4 fruit fly cellular contexts compared by ENCODE assay signal in genomic region chrX:3714020-3714419, dm6.
TF ChIP-seq lines count a peak whose summit lies in the region.

No protein-coding gene starts in this region.

- no peak for TF ChIP-seq CTCF in whole organism, embryonic (GFP tag; optimal IDR thresholded peaks at IDR 0.05; lab: Kevin White, UChicago)

TF ChIP-seq in whole organism, adult, 20 proteins besides CTCF, POLR2A, EP300 and RAD21:
- no peak for TF ChIP-seq CG12768 (GFP tag; optimal IDR thresholded peaks at IDR 0.05; lab: Kevin White, UChicago)
- no peak for TF ChIP-seq Clk (GFP tag; optimal IDR thresholded peaks at IDR 0.05; lab: Kevin White, UChicago)
- TF ChIP-seq CG14711 (tag; optimal IDR thresholded peaks at IDR 0.05; lab: Kevin White, UChicago): no peak
- TF ChIP-seq CG1620 (GFP tag; optimal IDR thresholded peaks at IDR 0.05; lab: Kevin White, UChicago): no peak
- TF ChIP-seq pad (GFP tag; optimal IDR thresholded peaks at IDR 0.05; lab: Kevin White, UChicago): no peak
- TF ChIP-seq bab1 (GFP tag; optimal IDR thresholded peaks at IDR 0.05; lab: Kevin White, UChicago): peak; percentile 55
TF ChIP-seq in whole organism, adult: peak in this region for 1.

TF ChIP-seq in whole organism, embryonic, 481 proteins besides CTCF, POLR2A, EP300 and RAD21 (continues in another document):
- TF ChIP-seq usp (GFP tag; optimal IDR thresholded peaks at IDR 0.05; lab: Kevin White, UChicago): no peak
- TF ChIP-seq CG10959 (GFP tag; IDR thresholded peaks at IDR 0.05; lab: Robert Waterston, UW): no peak
- TF ChIP-seq salm (tag; optimal IDR thresholded peaks at IDR 0.05; lab: Kevin White, UChicago): no peak
- no peak for TF ChIP-seq NC2β (GFP tag; optimal IDR thresholded peaks at IDR 0.05; lab: Kevin White, UChicago)
- TF ChIP-seq CG6272 (GFP tag; IDR thresholded peaks at IDR 0.05; lab: Robert Waterston, UW): no peak
- no peak for TF ChIP-seq mld (GFP tag; IDR thresholded peaks at IDR 0.05; lab: Robert Waterston, UW; ENCODE audit: partially characterized antibody)
- no peak for TF ChIP-seq H15 (GFP tag; IDR thresholded peaks at IDR 0.05; lab: Robert Waterston, UW)
- TF ChIP-seq CG4707 (GFP tag; optimal IDR thresholded peaks at IDR 0.05; lab: Kevin White, UChicago): peak; percentile 32
- TF ChIP-seq unpg (GFP tag; optimal IDR thresholded peaks at IDR 0.05; lab: Kevin White, UChicago): peak; percentile 58
- TF ChIP-seq prd (optimal IDR thresholded peaks at IDR 0.05; lab: Kevin White, UChicago): no peak
- TF ChIP-seq prd (GFP tag; IDR thresholded peaks at IDR 0.05; lab: Robert Waterston, UW): no peak
- TF ChIP-seq CG12769 (tag; optimal IDR thresholded peaks at IDR 0.05; lab: Kevin White, UChicago): peak; percentile 51
- TF ChIP-seq Abd-B (GFP tag; optimal IDR thresholded peaks at IDR 0.05; lab: Kevin White, UChicago): peak; percentile 67
- no peak; the same call in 1 of the 2 replicates for TF ChIP-seq MBD-R2 (GFP tag; IDR thresholded peaks at IDR 0.05; lab: Robert Waterston, UW)
- no peak for TF ChIP-seq Dad (GFP tag; optimal IDR thresholded peaks at IDR 0.05; lab: Kevin White, UChicago)
- no peak for TF ChIP-seq jigr1 (GFP tag; IDR thresholded peaks at IDR 0.05; lab: Robert Waterston, UW)
- no peak for TF ChIP-seq CG2129 (GFP tag; IDR thresholded peaks at IDR 0.05; lab: Robert Waterston, UW; ENCODE audit: partially characterized antibody)
- TF ChIP-seq Opbp (GFP tag; IDR thresholded peaks at IDR 0.05; lab: Robert Waterston, UW; ENCODE audit: partially characterized antibody): no peak
- no peak for TF ChIP-seq CG5180 (GFP tag; optimal IDR thresholded peaks at IDR 0.05; lab: Kevin White, UChicago)
- no peak for TF ChIP-seq dati (GFP tag; IDR thresholded peaks at IDR 0.05; lab: Robert Waterston, UW)
- TF ChIP-seq sens (GFP tag; lab: Kevin White, UChicago): peak; percentile 93
- no peak for TF ChIP-seq CG18011 (GFP tag; optimal IDR thresholded peaks at IDR 0.05; lab: Kevin White, UChicago)
- peak; percentile 18 for TF ChIP-seq org-1 (GFP tag; optimal IDR thresholded peaks at IDR 0.05; lab: Kevin White, UChicago)
- no peak for TF ChIP-seq CG10209 (GFP tag; optimal IDR thresholded peaks at IDR 0.05; lab: Kevin White, UChicago)
- TF ChIP-seq Hand (GFP tag; optimal IDR thresholded peaks at IDR 0.05; lab: Kevin White, UChicago): peak; percentile 11
- TF ChIP-seq CG4328 (GFP tag; optimal IDR thresholded peaks at IDR 0.05; lab: Kevin White, UChicago): no peak
- TF ChIP-seq Nf-YC (tag; optimal IDR thresholded peaks at IDR 0.05; lab: Kevin White, UChicago): peak; percentile 35
- peak; percentile 42; the same call in 1 of the 2 replicates for TF ChIP-seq lmd (GFP tag; IDR thresholded peaks at IDR 0.05; lab: Robert Waterston, UW)
- TF ChIP-seq Dip2 (GFP tag; IDR thresholded peaks at IDR 0.05; lab: Robert Waterston, UW): no peak

TF ChIP-seq in whole organism, prepupa, 60 proteins besides CTCF, POLR2A, EP300 and RAD21 (continues in another document):
- TF ChIP-seq OdsH (GFP tag; optimal IDR thresholded peaks at IDR 0.05; lab: Kevin White, UChicago) (peak; percentile 5), ss (GFP tag; optimal IDR thresholded peaks at IDR 0.05; lab: Kevin White, UChicago) (no peak), vri (GFP tag; optimal IDR thresholded peaks at IDR 0.05; lab: Kevin White, UChicago) (no peak), net (GFP tag; optimal IDR thresholded peaks at IDR 0.05; lab: Kevin White, UChicago) (peak; percentile 10), Sox15 (GFP tag; optimal IDR thresholded peaks at IDR 0.05; lab: Kevin White, UChicago) (no peak), fkh (GFP tag; optimal IDR thresholded peaks at IDR 0.05; lab: Kevin White, UChicago) (no peak), achi (GFP tag; optimal IDR thresholded peaks at IDR 0.05; lab: Kevin White, UChicago) (no peak), eg (GFP tag; IDR thresholded peaks at IDR 0.05; lab: Robert Waterston, UW) (peak; percentile 67), CG16779 (tag; optimal IDR thresholded peaks at IDR 0.05; lab: Kevin White, UChicago) (no peak), CG11762 (GFP tag; optimal IDR thresholded peaks at IDR 0.05; lab: Kevin White, UChicago; ENCODE audit: insufficient read depth) (no peak), CG7368 (GFP tag; optimal IDR thresholded peaks at IDR 0.05; lab: Kevin White, UChicago) (no peak), spab (GFP tag; optimal IDR thresholded peaks at IDR 0.05; lab: Kevin White, UChicago) (no peak), CG6276 (GFP tag; optimal IDR thresholded peaks at IDR 0.05; lab: Kevin White, UChicago) (peak; percentile 61), Gug (GFP tag; IDR thresholded peaks at IDR 0.05; lab: Robert Waterston, UW) (no peak), Hr39 (GFP tag; optimal IDR thresholded peaks at IDR 0.05; lab: Kevin White, UChicago) (no peak), salr (GFP tag; optimal IDR thresholded peaks at IDR 0.05; lab: Kevin White, UChicago) (peak in 1 of 2 experiments; percentile 31), acj6 (GFP tag; optimal IDR thresholded peaks at IDR 0.05; lab: Kevin White, UChicago) (no peak), dac (GFP tag; optimal IDR thresholded peaks at IDR 0.05; lab: Kevin White, UChicago) (peak; percentile 52), Ets96B (tag; optimal IDR thresholded peaks at IDR 0.05; lab: Kevin White, UChicago) (no peak), lz (GFP tag; optimal IDR thresholded peaks at IDR 0.05; lab: Kevin White, UChicago) (no peak), fd85E (GFP tag; optimal IDR thresholded peaks at IDR 0.05; lab: Kevin White, UChicago) (no peak), CG4318 (GFP tag; optimal IDR thresholded peaks at IDR 0.05; lab: Kevin White, UChicago) (peak; percentile 73), CG3919 (GFP tag; optimal IDR thresholded peaks at IDR 0.05; lab: Kevin White, UChicago) (no peak), CG8119 (GFP tag; IDR thresholded peaks at IDR 0.05; lab: Robert Waterston, UW) (peak; percentile 77), CG11294 (GFP tag; IDR thresholded peaks at IDR 0.05; lab: Robert Waterston, UW) (peak; percentile 20; the same call in 1 of the 2 replicates), CG8319 (GFP tag; optimal IDR thresholded peaks at IDR 0.05; lab: Kevin White, UChicago) (no peak), CG6163 (GFP tag; IDR thresholded peaks at IDR 0.05; lab: Robert Waterston, UW) (peak; percentile 34; the same call in 1 of the 3 replicates), CG32006 (GFP tag; optimal IDR thresholded peaks at IDR 0.05; lab: Kevin White, UChicago) (peak; percentile 74), Lpt (GFP tag; optimal IDR thresholded peaks at IDR 0.05; lab: Kevin White, UChicago) (peak; percentile 54), Hr4 (GFP tag; optimal IDR thresholded peaks at IDR 0.05; lab: Kevin White, UChicago) (peak; percentile 77), Eip78C (GFP tag; lab: Kevin White, UChicago) (peak; percentile 69)

TF ChIP-seq in whole organism, pupa, 21 proteins besides CTCF, POLR2A, EP300 and RAD21:
- TF ChIP-seq EcR (GFP tag; optimal IDR thresholded peaks at IDR 0.05; lab: Kevin White, UChicago) (no peak), CG34367 (tag; optimal IDR thresholded peaks at IDR 0.05; lab: Kevin White, UChicago) (no peak), CG9948 (tag; optimal IDR thresholded peaks at IDR 0.05; lab: Kevin White, UChicago) (no peak), CG4496 (GFP tag; IDR thresholded peaks at IDR 0.05; lab: Robert Waterston, UW) (peak; percentile 70), rn (GFP tag; IDR thresholded peaks at IDR 0.05; lab: Robert Waterston, UW) (no peak), Ets98B (GFP tag; IDR thresholded peaks at IDR 0.05; lab: Robert Waterston, UW) (peak; percentile 30; the same call in 1 of the 2 replicates), gl (tag; optimal IDR thresholded peaks at IDR 0.05; lab: Kevin White, UChicago) (no peak), CG10348 (GFP tag; IDR thresholded peaks at IDR 0.05; lab: Robert Waterston, UW) (no peak), CG32121 (GFP tag; IDR thresholded peaks at IDR 0.05; lab: Robert Waterston, UW) (peak; percentile 53), CG8301 (tag; optimal IDR thresholded peaks at IDR 0.05; lab: Kevin White, UChicago) (peak; percentile 48), D1 (tag; optimal IDR thresholded peaks at IDR 0.05; lab: Kevin White, UChicago) (no peak), fd96Ca (GFP tag; IDR thresholded peaks at IDR 0.05; lab: Robert Waterston, UW) (no peak), CG13204 (GFP tag; optimal IDR thresholded peaks at IDR 0.05; lab: Kevin White, UChicago) (no peak), CG12605 (GFP tag; IDR thresholded peaks at IDR 0.05; lab: Robert Waterston, UW) (no peak), Pif1B (GFP tag; optimal IDR thresholded peaks at IDR 0.05; lab: Kevin White, UChicago) (no peak), CG14655 (GFP tag; optimal IDR thresholded peaks at IDR 0.05; lab: Kevin White, UChicago) (peak; percentile 44), Pif1A (GFP tag; optimal IDR thresholded peaks at IDR 0.05; lab: Kevin White, UChicago) (peak; percentile 5), CG8159 (tag; optimal IDR thresholded peaks at IDR 0.05; lab: Kevin White, UChicago) (no peak), CG15710 (tag; optimal IDR thresholded peaks at IDR 0.05; lab: Kevin White, UChicago) (no peak), CG17806 (tag; optimal IDR thresholded peaks at IDR 0.05; lab: Kevin White, UChicago) (no peak), Snoo (tag; optimal IDR thresholded peaks at IDR 0.05; lab: Kevin White, UChicago) (no peak)
